Fruit fly (Drosophila melanogaster) whole organism, embryonic: ENCODE results near the gene mRpL35.

Source experiments
- B-H1 ChIP-seq: fragments of 200-800 bp; sonication (Bioruptor generic); IDR thresholded peaks from 3 replicates; pipeline ENCODE4 v1.3.6; 2022; ENCODE audit warnings: missing biosample characterization, missing genetic modification characterization
- B-H2 ChIP-seq: fragments of 200-800 bp; sonication (Bioruptor generic); optimal IDR thresholded peaks from 2 replicates; lab custom pipeline; 2018; ENCODE audit warnings: missing biosample characterization, mild to moderate bottlenecking, missing genetic modification characterization
- CG10543 ChIP-seq: fragments of 200-800 bp; sonication (Bioruptor generic); optimal IDR thresholded peaks from 3 replicates; lab custom pipeline; 2017; ENCODE audit warnings: missing biosample characterization, mild to moderate bottlenecking, missing genetic modification characterization, moderate library complexity
- CG11696 ChIP-seq: fragments of 200-800 bp; sonication (Bioruptor generic); IDR thresholded peaks from 2 replicates; pipeline ENCODE4 v1.3.6; 2022; ENCODE audit warnings: missing biosample characterization, missing genetic modification characterization
- CG11723 ChIP-seq: fragments of 200-800 bp; sonication (Bioruptor generic); optimal IDR thresholded peaks from 2 replicates; lab custom pipeline; 2017; ENCODE audit warnings: missing biosample characterization, mild to moderate bottlenecking, missing genetic modification characterization
- CG1647 ChIP-seq: fragments of 200-800 bp; sonication (Bioruptor generic); optimal IDR thresholded peaks from 3 replicates; lab custom pipeline; 2016; ENCODE audit warnings: missing biosample characterization, missing genetic modification characterization
- CG2120 ChIP-seq: fragments of 200-800 bp; sonication (Bioruptor generic); optimal IDR thresholded peaks from 3 replicates; lab custom pipeline; 2016; ENCODE audit warnings: missing biosample characterization, missing genetic modification characterization
- CG2129 ChIP-seq: fragments of 200-800 bp; sonication (Bioruptor generic); IDR thresholded peaks from 2 replicates; pipeline ENCODE4 v1.3.6; 2022; ENCODE audit warnings: missing biosample characterization, missing genetic modification characterization; ENCODE audit not compliant: partially characterized antibody
- CG2889 ChIP-seq: fragments of 200-800 bp; sonication (Bioruptor generic); IDR thresholded peaks from 3 replicates; pipeline ENCODE4 v1.3.6; 2022; ENCODE audit warnings: missing biosample characterization, missing genetic modification characterization
- CG31224 ChIP-seq: fragments of 200-800 bp; sonication (Bioruptor generic); IDR thresholded peaks from 2 replicates; pipeline ENCODE4 v1.3.6; 2022; ENCODE audit warnings: missing biosample characterization, missing genetic modification characterization
- CG34224 ChIP-seq: fragments of 200-800 bp; sonication (Bioruptor generic); IDR thresholded peaks from 3 replicates; pipeline ENCODE4 v1.3.6; 2022; ENCODE audit warnings: missing biosample characterization, missing genetic modification characterization; ENCODE audit not compliant: partially characterized antibody
- CG7556 ChIP-seq: fragments of 200-800 bp; sonication (Bioruptor generic); optimal IDR thresholded peaks from 2 replicates; lab custom pipeline; 2017; ENCODE audit warnings: missing biosample characterization, mild to moderate bottlenecking, missing genetic modification characterization
- CG7745 ChIP-seq: fragments of 200-800 bp; sonication (Bioruptor generic); optimal IDR thresholded peaks from 2 replicates; lab custom pipeline; 2018; ENCODE audit warnings: missing biosample characterization, mild to moderate bottlenecking, missing genetic modification characterization, moderate library complexity
- CG7839 ChIP-seq: fragments of 200-800 bp; sonication (Bioruptor generic); optimal IDR thresholded peaks from 3 replicates; lab custom pipeline; 2018; ENCODE audit warnings: missing biosample characterization, mild to moderate bottlenecking, missing genetic modification characterization, moderate library complexity
- CG8944 ChIP-seq: fragments of 200-800 bp; sonication (Bioruptor generic); optimal IDR thresholded peaks from 3 replicates; lab custom pipeline; 2016; ENCODE audit warnings: missing biosample characterization, missing genetic modification characterization
- CG9727 ChIP-seq: fragments of 200-800 bp; sonication (Bioruptor generic); optimal IDR thresholded peaks from 3 replicates; lab custom pipeline; 2017; ENCODE audit warnings: missing biosample characterization, mild to moderate bottlenecking, missing genetic modification characterization
- CkIIα-i1 ChIP-seq: fragments of 200-800 bp; sonication (Bioruptor generic); IDR thresholded peaks from 2 replicates; pipeline ENCODE4 v1.3.6; 2022; ENCODE audit warnings: missing biosample characterization, missing genetic modification characterization
- Deaf1 ChIP-seq: fragments of 200-800 bp; optimal IDR thresholded peaks from 3 replicates; lab custom pipeline; 2019; ENCODE audit warnings: missing biosample characterization, mild to moderate bottlenecking, missing genetic modification characterization, moderate library complexity
- E2f1 ChIP-seq: fragments of 200-800 bp; sonication (Bioruptor generic); IDR thresholded peaks from 2 replicates; pipeline ENCODE4 v1.3.6; 2022; ENCODE audit warnings: missing biosample characterization, missing genetic modification characterization
- Ets97D ChIP-seq: fragments of 200-800 bp; sonication (Bioruptor generic); optimal IDR thresholded peaks from 3 replicates; lab custom pipeline; 2016; ENCODE audit warnings: missing biosample characterization, missing genetic modification characterization
- GATAe ChIP-seq: fragments of 200-800 bp; sonication (Bioruptor generic); conservative IDR thresholded peaks from 2 replicates; pipeline ENCODE4 v1.3.6; 2022; ENCODE audit warnings: missing biosample characterization, missing genetic modification characterization
- Gug ChIP-seq: fragments of 200-800 bp; sonication (Bioruptor generic); IDR thresholded peaks from 4 replicates; pipeline ENCODE4 v1.3.6; 2022; ENCODE audit warnings: missing biosample characterization, missing genetic modification characterization
- HmgD ChIP-seq: fragments of 200-800 bp; sonication (Bioruptor generic); optimal IDR thresholded peaks from 3 replicates; lab custom pipeline; 2016; ENCODE audit warnings: missing biosample characterization, missing genetic modification characterization
- Hr3 ChIP-seq: fragments of 200-800 bp; sonication (Bioruptor generic); optimal IDR thresholded peaks from 3 replicates; lab custom pipeline; 2016; ENCODE audit warnings: missing biosample characterization, missing genetic modification characterization
- Lhr ChIP-seq: fragments of 200-800 bp; sonication (Bioruptor generic); optimal IDR thresholded peaks from 3 replicates; lab custom pipeline; 2017; ENCODE audit warnings: mild to moderate bottlenecking, missing biosample characterization, missing genetic modification reagents, missing genetic modification characterization
- MESR4 ChIP-seq: fragments of 200-800 bp; sonication (Bioruptor generic); optimal IDR thresholded peaks from 2 replicates; lab custom pipeline; 2018; ENCODE audit warnings: missing biosample characterization, mild to moderate bottlenecking, missing genetic modification characterization, moderate library complexity
- Oli ChIP-seq: fragments of 200-800 bp; sonication (Bioruptor generic); optimal IDR thresholded peaks from 2 replicates; lab custom pipeline; 2018; ENCODE audit warnings: missing biosample characterization, mild to moderate bottlenecking, missing genetic modification characterization, moderate library complexity
- Pdp1 ChIP-seq, 2 experiments: fragments of 200-800 bp; sonication (Bioruptor generic); optimal IDR thresholded peaks; 3 replicates each; lab custom pipeline; 2016; ENCODE audit warnings: missing biosample characterization in 2 of 2, missing genetic modification characterization in 2 of 2, mild to moderate bottlenecking in 1 of 2, moderate library complexity in 1 of 2
- Sox100B ChIP-seq: fragments of 200-800 bp; sonication (Bioruptor generic); optimal IDR thresholded peaks from 3 replicates; lab custom pipeline; 2018; ENCODE audit warnings: missing biosample characterization, mild to moderate bottlenecking, missing genetic modification characterization
- Sox102F ChIP-seq: fragments of 200-800 bp; sonication (Bioruptor generic); optimal IDR thresholded peaks from 2 replicates; lab custom pipeline; 2018; ENCODE audit warnings: missing biosample characterization, mild to moderate bottlenecking, missing genetic modification characterization, moderate library complexity
- YL-1 ChIP-seq: fragments of 200-800 bp; sonication (Bioruptor generic); optimal IDR thresholded peaks from 3 replicates; lab custom pipeline; 2017; ENCODE audit warnings: missing biosample characterization, mild to moderate bottlenecking, missing genetic modification characterization
- ac ChIP-seq: fragments of 200-800 bp; sonication (Bioruptor generic); optimal IDR thresholded peaks from 3 replicates; lab custom pipeline; 2017; ENCODE audit warnings: missing biosample characterization, mild to moderate bottlenecking, missing genetic modification characterization
- ap ChIP-seq: fragments of 200-800 bp; sonication (Bioruptor generic); IDR thresholded peaks from 2 replicates; pipeline ENCODE4 v1.3.6; 2022; ENCODE audit warnings: missing biosample characterization, missing genetic modification characterization
- crol ChIP-seq: fragments of 200-800 bp; sonication (Bioruptor generic); IDR thresholded peaks from 2 replicates; pipeline ENCODE4 v1.3.6; 2022; ENCODE audit warnings: missing biosample characterization, missing genetic modification characterization
- crp ChIP-seq, 2 experiments: fragments of 200-800 bp; sonication (Bioruptor generic); optimal IDR thresholded peaks; 2 replicates in 1 of 2; 3 replicates in 1 of 2; lab custom pipeline; 2017; ENCODE audit warnings: missing biosample characterization in 2 of 2, missing genetic modification characterization in 2 of 2, mild to moderate bottlenecking in 1 of 2, moderate library complexity in 1 of 2
- en ChIP-seq: fragments of 200-800 bp; sonication (Bioruptor generic); optimal IDR thresholded peaks from 2 replicates; lab custom pipeline; 2016; ENCODE audit warnings: missing biosample characterization, missing genetic modification characterization
- eyg ChIP-seq: fragments of 200-800 bp; sonication (Bioruptor generic); optimal IDR thresholded peaks from 3 replicates; lab custom pipeline; 2016; ENCODE audit warnings: missing biosample characterization, missing genetic modification characterization
- gcm ChIP-seq: fragments of 200-800 bp; sonication (Bioruptor generic); optimal IDR thresholded peaks from 2 replicates; lab custom pipeline; 2019; ENCODE audit warnings: missing biosample characterization, mild to moderate bottlenecking, missing genetic modification characterization, moderate library complexity
- hbn ChIP-seq: fragments of 200-800 bp; sonication (Bioruptor generic); IDR thresholded peaks from 2 replicates; pipeline ENCODE4 v1.3.6; 2022; ENCODE audit warnings: missing biosample characterization, missing genetic modification characterization; ENCODE audit not compliant: partially characterized antibody
- insv ChIP-seq, 2 experiments: fragments of 200-800 bp; sonication (Bioruptor generic); optimal IDR thresholded peaks; 3 replicates each; lab custom pipeline; 2016 to 2018; ENCODE audit warnings: missing biosample characterization in 2 of 2, missing genetic modification characterization in 2 of 2
- kni ChIP-seq: fragments of 200-800 bp; sonication (Bioruptor generic); optimal IDR thresholded peaks from 3 replicates; lab custom pipeline; 2017; ENCODE audit warnings: mild to moderate bottlenecking, missing biosample characterization, missing genetic modification reagents, missing genetic modification characterization
- nerfin-2 ChIP-seq: fragments of 200-800 bp; sonication (Bioruptor generic); IDR thresholded peaks from 2 replicates; pipeline ENCODE4 v1.3.6; 2022; ENCODE audit warnings: missing biosample characterization, missing genetic modification characterization; ENCODE audit not compliant: partially characterized antibody
- otp ChIP-seq: fragments of 200-800 bp; sonication (Bioruptor generic); IDR thresholded peaks from 3 replicates; pipeline ENCODE4, ENCODE4 v1.3.6; 2022; ENCODE audit warnings: missing biosample characterization, missing genetic modification characterization
- seq ChIP-seq: fragments of 200-800 bp; sonication (Bioruptor generic); IDR thresholded peaks from 2 replicates; pipeline ENCODE4 v1.3.6; 2022; ENCODE audit warnings: missing biosample characterization, missing genetic modification characterization
- slou ChIP-seq: fragments of 200-800 bp; sonication (Bioruptor generic); optimal IDR thresholded peaks from 3 replicates; lab custom pipeline; 2016; ENCODE audit warnings: missing biosample characterization, missing genetic modification characterization
- sna ChIP-seq: fragments of 200-800 bp; sonication (Bioruptor generic); IDR thresholded peaks from 2 replicates; pipeline ENCODE4 v1.3.6; 2022; ENCODE audit warnings: missing biosample characterization, missing genetic modification characterization; ENCODE audit not compliant: partially characterized antibody
- sob ChIP-seq: fragments of 200-800 bp; sonication (Bioruptor generic); IDR thresholded peaks from 2 replicates; pipeline ENCODE4 v1.3.6; 2022; ENCODE audit warnings: missing biosample characterization, missing genetic modification characterization
- sr ChIP-seq: fragments of 200-800 bp; sonication (Bioruptor generic); IDR thresholded peaks from 3 replicates; pipeline ENCODE4 v1.3.6; 2022; ENCODE audit warnings: missing biosample characterization, missing genetic modification characterization
- ttk ChIP-seq: fragments of 200-800 bp; sonication (Bioruptor generic); IDR thresholded peaks from 2 replicates; pipeline ENCODE4 v2.1.2; 2022; ENCODE audit warnings: missing biosample characterization, missing genetic modification characterization
- unpg ChIP-seq: fragments of 200-800 bp; sonication (Bioruptor generic); optimal IDR thresholded peaks from 3 replicates; lab custom pipeline; 2018; ENCODE audit warnings: missing biosample characterization, mild to moderate bottlenecking, missing genetic modification characterization, moderate library complexity
- z ChIP-seq: fragments of 200-800 bp; sonication (Bioruptor generic); IDR thresholded peaks from 3 replicates; pipeline ENCODE4 v1.3.6; 2022; ENCODE audit warnings: missing biosample characterization, missing genetic modification characterization

Gene mRpL35

DNA sequence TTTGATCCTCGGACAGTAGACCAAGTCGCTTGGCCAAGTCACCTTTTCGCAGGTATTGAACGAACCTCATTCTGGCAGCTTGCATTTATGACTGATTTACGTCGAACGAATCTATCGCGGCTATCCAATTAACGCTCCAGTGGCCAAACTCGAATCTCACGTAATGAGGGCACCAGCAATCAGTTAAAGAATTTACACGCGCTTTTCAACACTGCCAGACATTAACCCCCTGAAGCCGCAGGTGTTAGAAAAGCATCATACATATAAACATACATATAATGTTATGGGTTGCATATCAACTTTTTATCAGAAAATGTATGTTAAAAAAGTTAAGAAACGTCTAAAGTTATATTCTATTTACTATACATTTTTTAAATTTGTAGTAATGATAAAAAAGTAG is 2.0 kb downstream of the mRpL35 start, which contains the start of gene CG6028 (continued):
- TF ChIP-seq Hr3 (GFP tag; lab: Kevin White, UChicago) (peak; percentile 55), Deaf1 (tag; lab: Kevin White, UChicago) (no peak), CG9727 (GFP tag; lab: Kevin White, UChicago) (no peak), Oli (tag; lab: Kevin White, UChicago) (no peak), CG10543 (GFP tag; lab: Kevin White, UChicago) (peak; percentile 0), sr (GFP tag; lab: Robert Waterston, UW) (no peak), sob (GFP tag; lab: Robert Waterston, UW) (peak; percentile 52), CG7839 (tag; lab: Kevin White, UChicago) (peak; percentile 27), Gug (GFP tag; lab: Robert Waterston, UW) (peak; percentile 29; the same call in 2 of the 4 replicates), ap (no peak), ttk (no peak), crol (GFP tag; lab: Robert Waterston, UW) (no peak), CG2120 (GFP tag; lab: Kevin White, UChicago) (peak; percentile 60), otp (GFP tag; lab: Robert Waterston, UW) (peak; percentile 43; the same call in 1 of the 3 replicates), gcm (no peak), nerfin-2 (GFP tag; lab: Robert Waterston, UW) (no peak), slou (GFP tag; lab: Kevin White, UChicago) (no peak), ac (GFP tag; lab: Kevin White, UChicago) (no peak), kni (GFP tag; lab: Kevin White, UChicago) (peak; percentile 26), Sox100B (GFP tag; lab: Kevin White, UChicago) (no peak), eyg (GFP tag; lab: Kevin White, UChicago) (no peak), unpg (GFP tag; lab: Kevin White, UChicago) (peak; percentile 5), CG11696 (GFP tag; lab: Robert Waterston, UW) (no peak), CG2129 (GFP tag; lab: Robert Waterston, UW) (no peak), B-H1 (GFP tag; lab: Robert Waterston, UW) (no peak), MESR4 (GFP tag; lab: Kevin White, UChicago) (peak; percentile 41), GATAe (GFP tag; lab: Robert Waterston, UW) (no peak), seq (GFP tag; lab: Robert Waterston, UW) (no peak), Pdp1 (GFP tag; optimal IDR thresholded peaks at IDR 0.05; lab: Kevin White, UChicago) (peak in 1 of 2 experiments; percentile 92), CG1647 (GFP tag; lab: Kevin White, UChicago) (no peak), CG31224 (GFP tag; lab: Robert Waterston, UW) (no peak), hbn (GFP tag; lab: Robert Waterston, UW) (no peak), en (GFP tag; lab: Kevin White, UChicago) (no peak), insv (GFP tag; optimal IDR thresholded peaks at IDR 0.05; lab: Kevin White, UChicago) (no peak), CG7745 (tag; lab: Kevin White, UChicago) (no peak), CG34224 (GFP tag; lab: Robert Waterston, UW) (no peak), Ets97D (GFP tag; lab: Kevin White, UChicago) (no peak), CkIIα-i1 (GFP tag; lab: Robert Waterston, UW) (no peak), YL-1 (GFP tag; lab: Kevin White, UChicago) (peak; percentile 19), Sox102F (GFP tag; lab: Kevin White, UChicago) (no peak), B-H2 (GFP tag; lab: Kevin White, UChicago) (peak; percentile 56), crp (GFP tag; optimal IDR thresholded peaks at IDR 0.05; lab: Kevin White, UChicago) (peak in 1 of 2 experiments; percentile 13), CG2889 (no peak), HmgD (GFP tag; lab: Kevin White, UChicago) (no peak), sna (GFP tag; lab: Robert Waterston, UW) (no peak), CG11723 (no peak), CG7556 (peak; percentile 6), E2f1 (GFP tag; lab: Robert Waterston, UW) (no peak), CG8944 (GFP tag; lab: Kevin White, UChicago) (no peak), Lhr (GFP tag; lab: Kevin White, UChicago) (no peak), z (no peak)
